Worm (Caenorhabditis elegans) whole organism, L2 larva: ENCODE measurements around the gene F14F3.4.

Experiments
- C34F6.9 ChIP-seq: fragments of 150-350 bp; optimal IDR thresholded peaks from 2 replicates; lab custom pipeline; 2014; ENCODE audit warnings: missing biosample characterization, missing genetic modification characterization
- F13H6.1 ChIP-seq: sonication (generic microtip); optimal IDR thresholded peaks from 2 replicates; lab custom pipeline; 2016; ENCODE audit warnings: missing genetic modification characterization, missing compliant biosample characterization
- R02D3.7 ChIP-seq: fragments of 150-350 bp; optimal IDR thresholded peaks from 2 replicates; lab custom pipeline; 2014; ENCODE audit warnings: missing biosample characterization, missing genetic modification characterization
- Y55F3AM.14 ChIP-seq: fragments of 200-800 bp; sonication (Bioruptor generic); optimal IDR thresholded peaks from 2 replicates; lab custom pipeline; 2018; ENCODE audit warnings: mild to moderate bottlenecking, missing genetic modification characterization, missing compliant biosample characterization
- ZK546.5 ChIP-seq: sonication (generic microtip); optimal IDR thresholded peaks from 2 replicates; lab custom pipeline; 2017; ENCODE audit warnings: missing biosample characterization, missing genetic modification characterization
- alr-1 ChIP-seq: fragments of 150-350 bp; optimal IDR thresholded peaks from 2 replicates; lab custom pipeline; 2014; ENCODE audit warnings: missing biosample characterization, missing genetic modification characterization
- aly-2 ChIP-seq: fragments of 150-350 bp; optimal IDR thresholded peaks from 2 replicates; lab custom pipeline; 2014; ENCODE audit warnings: missing biosample characterization, missing genetic modification characterization
- ama-1 ChIP-seq: fragments of 150-350 bp; optimal IDR thresholded peaks from 2 replicates; lab custom pipeline; 2018; ENCODE audit warnings: inconsistent platforms
- ceh-16 ChIP-seq: fragments of 150-350 bp; optimal IDR thresholded peaks from 2 replicates; lab custom pipeline; 2014; ENCODE audit warnings: missing biosample characterization, missing genetic modification characterization
- ceh-82 ChIP-seq: fragments of 150-350 bp; optimal IDR thresholded peaks from 2 replicates; lab custom pipeline; 2014; ENCODE audit warnings: missing biosample characterization, missing genetic modification characterization
- crh-2 ChIP-seq: sonication (generic microtip); optimal IDR thresholded peaks from 2 replicates; lab custom pipeline; 2017; ENCODE audit warnings: missing biosample characterization, missing genetic modification characterization
- dmd-4 ChIP-seq: sonication (generic microtip); optimal IDR thresholded peaks from 2 replicates; lab custom pipeline; 2017; ENCODE audit warnings: missing biosample characterization, missing genetic modification characterization
- egl-27 ChIP-seq: sonication (generic microtip); optimal IDR thresholded peaks from 3 replicates; lab custom pipeline; 2017; ENCODE audit warnings: missing biosample characterization, missing genetic modification reagents, missing genetic modification characterization
- elt-1 ChIP-seq: fragments of 150-350 bp; optimal IDR thresholded peaks from 2 replicates; lab custom pipeline; 2014; ENCODE audit warnings: missing biosample characterization, missing genetic modification characterization
- elt-3 ChIP-seq: sonication (generic microtip); optimal IDR thresholded peaks from 2 replicates; lab custom pipeline; 2017; ENCODE audit warnings: missing biosample characterization, missing genetic modification characterization
- fos-1 ChIP-seq: fragments of 150-350 bp; optimal IDR thresholded peaks from 2 replicates; lab custom pipeline; 2014; ENCODE audit warnings: missing biosample characterization, missing genetic modification characterization
- gmeb-1 ChIP-seq: fragments of 150-350 bp; optimal IDR thresholded peaks from 2 replicates; lab custom pipeline; 2014; ENCODE audit warnings: missing biosample characterization, missing genetic modification characterization
- lin-11 ChIP-seq: fragments of 150-350 bp; sonication (generic microtip); optimal IDR thresholded peaks from 2 replicates; lab custom pipeline; 2014; ENCODE audit warnings: missing biosample characterization, missing genetic modification characterization, inconsistent platforms, mixed read lengths
- lin-13 ChIP-seq: fragments of 150-350 bp; optimal IDR thresholded peaks from 2 replicates; lab custom pipeline; 2014; ENCODE audit warnings: missing biosample characterization, missing genetic modification reagents, missing genetic modification characterization
- lin-39 ChIP-seq: fragments of 150-350 bp; optimal IDR thresholded peaks from 2 replicates; lab custom pipeline; 2014; ENCODE audit warnings: missing biosample characterization, missing genetic modification reagents, missing genetic modification characterization
- lsy-2 ChIP-seq, 2 experiments: fragments of 150-350 bp in 1 of 2; sonication (generic microtip) in 1 of 2; optimal IDR thresholded peaks; 2 replicates each; lab custom pipeline; 2014 to 2017; ENCODE audit warnings: missing biosample characterization in 2 of 2, missing genetic modification characterization in 2 of 2
- mab-5 ChIP-seq: fragments of 150-350 bp; optimal IDR thresholded peaks from 2 replicates; lab custom pipeline; 2014; ENCODE audit warnings: missing biosample characterization, missing genetic modification characterization
- mbf-1 ChIP-seq: sonication (generic microtip); optimal IDR thresholded peaks from 2 replicates; lab custom pipeline; 2017; ENCODE audit warnings: missing biosample characterization, missing genetic modification characterization
- nhr-10 ChIP-seq: sonication (generic microtip); optimal IDR thresholded peaks from 2 replicates; lab custom pipeline; 2017; ENCODE audit warnings: missing biosample characterization, missing genetic modification characterization
- nhr-11 ChIP-seq: fragments of 150-350 bp; optimal IDR thresholded peaks from 2 replicates; lab custom pipeline; 2014; ENCODE audit warnings: missing biosample characterization, missing genetic modification characterization
- nhr-12 ChIP-seq: fragments of 150-350 bp; optimal IDR thresholded peaks from 2 replicates; lab custom pipeline; 2014; ENCODE audit warnings: missing biosample characterization, missing genetic modification characterization
- nhr-129 ChIP-seq: fragments of 150-350 bp; optimal IDR thresholded peaks from 2 replicates; lab custom pipeline; 2014; ENCODE audit warnings: missing biosample characterization, missing genetic modification characterization
- nhr-21 ChIP-seq: fragments of 150-350 bp; optimal IDR thresholded peaks from 2 replicates; lab custom pipeline; 2014; ENCODE audit warnings: missing biosample characterization, missing genetic modification characterization
- nhr-23 ChIP-seq: fragments of 150-350 bp; optimal IDR thresholded peaks from 2 replicates; lab custom pipeline; 2014; ENCODE audit warnings: missing biosample characterization, missing genetic modification reagents, missing genetic modification characterization
- nhr-25 ChIP-seq: fragments of 150-350 bp; sonication (generic microtip); optimal IDR thresholded peaks from 3 replicates; lab custom pipeline; 2014; ENCODE audit warnings: missing biosample characterization, missing genetic modification characterization
- nhr-6 ChIP-seq: fragments of 150-350 bp; optimal IDR thresholded peaks from 2 replicates; lab custom pipeline; 2014; ENCODE audit warnings: missing biosample characterization, missing genetic modification characterization
- nhr-77 ChIP-seq: fragments of 150-350 bp; optimal IDR thresholded peaks from 2 replicates; lab custom pipeline; 2014; ENCODE audit warnings: missing biosample characterization, missing genetic modification characterization
- peb-1 ChIP-seq: fragments of 150-350 bp; optimal IDR thresholded peaks from 2 replicates; lab custom pipeline; 2014; ENCODE audit warnings: missing biosample characterization, missing genetic modification characterization
- sem-4 ChIP-seq: fragments of 150-350 bp; optimal IDR thresholded peaks from 2 replicates; lab custom pipeline; 2014; ENCODE audit warnings: missing biosample characterization, missing genetic modification reagents, missing genetic modification characterization
- skn-1 ChIP-seq: sonication (generic microtip); optimal IDR thresholded peaks from 2 replicates; lab custom pipeline; 2017; ENCODE audit warnings: missing biosample characterization, missing genetic modification characterization
- sma-3 ChIP-seq: sonication (generic microtip); optimal IDR thresholded peaks from 2 replicates; lab custom pipeline; 2016; ENCODE audit warnings: missing genetic modification reagents, missing genetic modification characterization, missing compliant biosample characterization
- sma-9 ChIP-seq, 2 experiments: fragments of 150-350 bp in 1 of 2; sonication (generic microtip) in 1 of 2; optimal IDR thresholded peaks; 2 replicates each; lab custom pipeline; 2014 to 2016; ENCODE audit warnings: missing genetic modification characterization in 2 of 2, mild to moderate bottlenecking in 1 of 2, missing biosample characterization in 1 of 2, missing compliant biosample characterization in 1 of 2, missing genetic modification reagents in 1 of 2, moderate library complexity in 1 of 2
- snpc-4 ChIP-seq: fragments of 150-350 bp; optimal IDR thresholded peaks from 2 replicates; lab custom pipeline; 2014; ENCODE audit warnings: missing biosample characterization, missing genetic modification characterization
- unc-39 ChIP-seq: fragments of 150-350 bp; optimal IDR thresholded peaks from 2 replicates; lab custom pipeline; 2014; ENCODE audit warnings: missing biosample characterization, missing genetic modification characterization
- unc-55 ChIP-seq: fragments of 150-350 bp; sonication (generic microtip); optimal IDR thresholded peaks from 3 replicates; lab custom pipeline; 2014; ENCODE audit warnings: missing biosample characterization, missing genetic modification reagents, missing genetic modification characterization
- unc-62 ChIP-seq: fragments of 150-350 bp; optimal IDR thresholded peaks from 2 replicates; lab custom pipeline; 2014; ENCODE audit warnings: missing biosample characterization, missing genetic modification reagents, missing genetic modification characterization
- zag-1 ChIP-seq: fragments of 150-350 bp; optimal IDR thresholded peaks from 2 replicates; lab custom pipeline; 2014; ENCODE audit warnings: missing biosample characterization, missing genetic modification characterization
- ztf-1 ChIP-seq: fragments of 200-800 bp; sonication (Bioruptor generic); conservative IDR thresholded peaks from 2 replicates; pipeline ENCODE4 v1.3.6; 2022; ENCODE audit warnings: missing genetic modification characterization, missing compliant biosample characterization
- ztf-11 ChIP-seq: sonication (generic microtip); optimal IDR thresholded peaks from 2 replicates; lab custom pipeline; 2017; ENCODE audit warnings: missing biosample characterization, missing genetic modification characterization
- ztf-4 ChIP-seq: fragments of 150-350 bp; optimal IDR thresholded peaks from 2 replicates; lab custom pipeline; 2014; ENCODE audit warnings: missing biosample characterization, missing genetic modification characterization

Gene F14F3.4

DNA sequence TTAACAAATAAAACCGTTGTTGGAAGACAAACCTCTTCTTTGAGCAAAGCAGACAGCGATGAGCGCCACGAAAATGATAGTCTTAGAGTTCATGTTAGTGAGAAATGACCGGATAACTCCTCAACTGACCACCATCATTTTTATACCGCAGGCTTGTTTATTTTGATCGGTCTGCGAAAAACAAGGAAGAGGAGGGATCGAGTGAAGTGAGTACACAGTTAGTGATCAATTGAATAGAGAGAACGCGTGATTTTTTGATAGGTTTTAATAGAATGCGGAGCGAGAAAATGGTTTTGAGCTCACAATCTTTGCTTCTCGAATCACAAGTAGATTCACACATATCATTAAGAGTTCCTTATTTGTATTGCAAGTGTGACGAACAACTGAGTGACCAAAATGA is at the start of gene F14F3.4:
Gene F14F3.4 (minus strand): TSS at position 101 of the 400 bp plus-strand sequence.
- TF ChIP-seq nhr-23 (tag; lab: Kevin White, UChicago), result no peak
- TF ChIP-seq ztf-4 (tag; lab: Kevin White, UChicago), result no peak
- no peak for TF ChIP-seq elt-3 (tag; lab: Kevin White, UChicago)
- no peak for TF ChIP-seq elt-1 (tag; lab: Kevin White, UChicago)
- TF ChIP-seq dmd-4 (tag; lab: Kevin White, UChicago), result no peak
- TF ChIP-seq lin-13 (GFP tag; lab: Kevin White, UChicago), result no peak
- TF ChIP-seq egl-27 (tag; lab: Kevin White, UChicago), result no peak
- no peak for TF ChIP-seq nhr-129 (tag; lab: Kevin White, UChicago)
- TF ChIP-seq snpc-4 (tag; lab: Kevin White, UChicago), result no peak
- TF ChIP-seq zag-1, result no peak
- no peak for TF ChIP-seq nhr-77
- TF ChIP-seq lin-39 (tag; lab: Kevin White, UChicago), result no peak
- no peak for TF ChIP-seq sem-4
- TF ChIP-seq mbf-1, result no peak
- TF ChIP-seq unc-62 (GFP tag; lab: Kevin White, UChicago), result no peak
- TF ChIP-seq crh-2 (tag; lab: Kevin White, UChicago), result no peak
- no peak for TF ChIP-seq ceh-16 (tag; lab: Kevin White, UChicago)
- no peak for TF ChIP-seq ama-1 (lab: Kevin White, UChicago)
- no peak for TF ChIP-seq nhr-10

- no peak for TF ChIP-seq nhr-10
- no peak for TF ChIP-seq sma-9 (GFP tag; optimal IDR thresholded peaks at IDR 0.05; lab: Kevin White, UChicago)
- TF ChIP-seq sma-9 (tag; optimal IDR thresholded peaks at IDR 0.05; lab: Kevin White, UChicago), result no peak
- TF ChIP-seq ceh-16 (tag; lab: Kevin White, UChicago), result no peak
- TF ChIP-seq ztf-11 (tag; lab: Kevin White, UChicago), result no peak
- no peak for TF ChIP-seq mbf-1
- TF ChIP-seq lin-11 (tag; lab: Kevin White, UChicago), result no peak
- no peak for TF ChIP-seq egl-27 (tag; lab: Kevin White, UChicago)
- TF ChIP-seq nhr-129 (tag; lab: Kevin White, UChicago), result no peak
- no peak for TF ChIP-seq mab-5
- TF ChIP-seq ZK546.5 (tag; lab: Kevin White, UChicago), result no peak
- TF ChIP-seq R02D3.7 (tag; lab: Kevin White, UChicago), result no peak
These were observed 48.0 kb upstream of the F14F3.4 start, which contains the start of gene bet-2 for ce11 chrX:10569185-10569584. Gene bet-2 (plus strand): TSS chrX:10569273.

ce11 chrX:10568385-10569149 is 47.4 kb upstream of the F14F3.4 start:
- TF ChIP-seq snpc-4 (tag; lab: Kevin White, UChicago) (peak; percentile 59), lin-13 (GFP tag; lab: Kevin White, UChicago) (peak; percentile 88), sma-9 (GFP tag; optimal IDR thresholded peaks at IDR 0.05; lab: Kevin White, UChicago) (peak; percentile 95), sma-9 (tag; optimal IDR thresholded peaks at IDR 0.05; lab: Kevin White, UChicago) (no peak), mab-5 (peak; percentile 88), unc-55 (peak; percentile 94), C34F6.9 (peak; percentile 95), ztf-11 (tag; lab: Kevin White, UChicago) (peak; percentile 81), ceh-16 (tag; lab: Kevin White, UChicago) (peak; percentile 89), ama-1 (lab: Kevin White, UChicago) (peak; percentile 92), gmeb-1 (tag; lab: Kevin White, UChicago) (peak; percentile 67), nhr-129 (tag; lab: Kevin White, UChicago) (peak; percentile 91), peb-1 (tag; lab: Kevin White, UChicago) (peak; percentile 96), nhr-6 (tag; lab: Kevin White, UChicago) (peak; percentile 89), aly-2 (tag; lab: Kevin White, UChicago) (no peak), lin-39 (tag; lab: Kevin White, UChicago) (peak; percentile 33), R02D3.7 (tag; lab: Kevin White, UChicago) (no peak), unc-39 (tag; lab: Kevin White, UChicago) (peak; percentile 78), nhr-12 (tag; lab: Kevin White, UChicago) (no peak), elt-3 (tag; lab: Kevin White, UChicago) (no peak), F13H6.1 (tag; lab: Kevin White, UChicago) (peak; percentile 100), dmd-4 (tag; lab: Kevin White, UChicago) (no peak), alr-1 (tag; lab: Kevin White, UChicago) (peak; percentile 81), nhr-21 (peak; percentile 95), skn-1 (tag; lab: Kevin White, UChicago) (peak; percentile 47), unc-62 (GFP tag; lab: Kevin White, UChicago) (peak; percentile 31), zag-1 (peak; percentile 84), ztf-1 (GFP tag; lab: Robert Waterston, UW) (no peak), egl-27 (tag; lab: Kevin White, UChicago) (peak; percentile 93), Y55F3AM.14 (GFP tag; lab: Kevin White, UChicago) (peak; percentile 87), sem-4 (peak; percentile 92), ceh-82 (tag; lab: Kevin White, UChicago) (peak; percentile 41), nhr-11 (tag; lab: Kevin White, UChicago) (peak; percentile 68), lin-11 (tag; lab: Kevin White, UChicago) (peak; percentile 80), fos-1 (tag; lab: Kevin White, UChicago) (peak; percentile 87), sma-3 (GFP tag; lab: Kevin White, UChicago) (peak; percentile 96), nhr-25 (tag; lab: Kevin White, UChicago) (peak; percentile 93), ZK546.5 (tag; lab: Kevin White, UChicago) (peak; percentile 38), lsy-2 (tag; optimal IDR thresholded peaks at IDR 0.05; lab: Kevin White, UChicago) (peak; percentile 64 to 88), ztf-4 (tag; lab: Kevin White, UChicago) (peak; percentile 53)
